Worm (Caenorhabditis elegans) whole organism, mixed stage, embryonic: ENCODE measurements around the gene cnnm-3.

ENCODE experiments used
- elt-1 ChIP-seq: sonication (generic microtip); optimal IDR thresholded peaks from 2 replicates; lab custom pipeline; 2017; ENCODE audit warnings: missing genetic modification characterization, mild to moderate bottlenecking, missing compliant biosample characterization, antibody characterized with exemption, moderate library complexity, borderline replicate concordance; ENCODE audit not compliant: insufficient read depth
- elt-3 ChIP-seq: fragments of 150-350 bp; optimal IDR thresholded peaks from 2 replicates; lab custom pipeline; 2014; ENCODE audit warnings: missing biosample characterization, missing genetic modification characterization
- lin-13 ChIP-seq: fragments of 150-350 bp; optimal IDR thresholded peaks from 2 replicates; lab custom pipeline; 2014; ENCODE audit warnings: missing biosample characterization, missing genetic modification characterization
- lsy-2 ChIP-seq: fragments of 150-350 bp; optimal IDR thresholded peaks from 2 replicates; lab custom pipeline; 2014; ENCODE audit warnings: missing biosample characterization, missing genetic modification characterization
- mab-5 ChIP-seq: fragments of 150-350 bp; optimal IDR thresholded peaks from 2 replicates; lab custom pipeline; 2014; ENCODE audit warnings: missing biosample characterization, missing genetic modification characterization
- nhr-12 ChIP-seq: fragments of 150-350 bp; optimal IDR thresholded peaks from 2 replicates; lab custom pipeline; 2014; ENCODE audit warnings: missing biosample characterization, missing genetic modification characterization
- nhr-76 ChIP-seq: sonication (generic microtip); optimal IDR thresholded peaks from 2 replicates; lab custom pipeline; 2017; ENCODE audit warnings: missing biosample characterization, missing genetic modification characterization
- pha-4 ChIP-seq: fragments of 150-350 bp; optimal IDR thresholded peaks from 2 replicates; lab custom pipeline; 2018; ENCODE audit warnings: missing biosample characterization, missing genetic modification reagents, missing genetic modification characterization
- snpc-4 ChIP-seq: fragments of 150-350 bp; optimal IDR thresholded peaks from 2 replicates; lab custom pipeline; 2014; ENCODE audit warnings: missing biosample characterization, missing genetic modification characterization
- unc-39 ChIP-seq: fragments of 150-350 bp; optimal IDR thresholded peaks from 2 replicates; lab custom pipeline; 2014; ENCODE audit warnings: missing biosample characterization, missing genetic modification characterization
- unc-62 ChIP-seq: fragments of 150-350 bp; optimal IDR thresholded peaks from 2 replicates; lab custom pipeline; 2014; ENCODE audit warnings: missing biosample characterization, missing genetic modification reagents, missing genetic modification characterization
- ztf-11 ChIP-seq: fragments of 150-350 bp; optimal IDR thresholded peaks from 2 replicates; lab custom pipeline; 2014; ENCODE audit warnings: missing biosample characterization, missing genetic modification characterization

DNA sequence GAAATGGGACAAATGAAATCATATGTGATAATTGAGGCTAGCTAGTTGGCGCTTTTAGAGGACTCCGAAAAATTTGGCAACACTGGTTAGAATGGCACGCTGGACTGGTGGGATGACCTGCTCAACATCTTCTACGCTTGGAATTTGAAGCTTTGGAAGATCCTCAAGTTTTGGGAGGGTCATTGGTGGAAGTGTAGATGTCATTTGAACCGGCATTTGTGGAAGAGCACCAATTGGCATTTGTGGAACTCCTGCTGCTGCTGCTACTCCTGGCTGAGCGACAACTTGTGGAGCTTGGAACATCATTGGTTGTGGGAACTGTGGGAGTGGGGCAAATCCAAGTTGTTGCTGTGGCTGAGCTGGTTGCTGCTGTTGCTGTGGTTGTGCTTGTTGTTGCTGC lies 46.8 kb upstream of the cnnm-3 start:
- TF ChIP-seq pha-4 (tag; lab: Kevin White, UChicago) (no peak), lin-13 (tag; lab: Kevin White, UChicago) (no peak), unc-62 (GFP tag; lab: Kevin White, UChicago) (no peak), elt-3 (tag; lab: Kevin White, UChicago) (no peak), lsy-2 (no peak), snpc-4 (tag; lab: Kevin White, UChicago) (no peak), elt-1 (tag; lab: Kevin White, UChicago) (no peak), nhr-12 (tag; lab: Kevin White, UChicago) (no peak), mab-5 (tag; lab: Kevin White, UChicago) (no peak), nhr-76 (tag; lab: Kevin White, UChicago) (no peak), unc-39 (tag; lab: Kevin White, UChicago) (no peak), ztf-11 (tag; lab: Kevin White, UChicago) (no peak)
